Fruit fly (Drosophila melanogaster): Measurements from ENCODE around the gene CG2698.
"Not testable (repeated sequence)": the region's sequence is repeated elsewhere in the genome, so short reads cannot be mapped to it uniquely, and the experiment has no call there.

Gene CG2698

dm6 chr3R:8040843-8041242 is 39.5 kb downstream of the CG2698 start, which contains the start of gene CG43060 (continued):
- no peak for TF ChIP-seq CG14050 (GFP tag; IDR thresholded peaks at IDR 0.05)

dm6 chr3R:8048867-8049266 is 47.5 kb downstream of the CG2698 start, which contains the start of gene CG43618:
CG43618 (plus strand) TSS chr3R:8049167.
- not testable (repeated sequence) for TF ChIP-seq Bgb (GFP tag; IDR thresholded peaks at IDR 0.05; ENCODE audit: partially characterized antibody); Stat92E (GFP tag; optimal IDR thresholded peaks at IDR 0.05); CG14860 (GFP tag; IDR thresholded peaks at IDR 0.05; ENCODE audit: partially characterized antibody)

dm6 chr3R:8049373-8049772 is 48.0 kb downstream of the CG2698 start, which contains the start of gene CG43061:
CG43061 (plus strand) TSS chr3R:8049673.
- not testable (repeated sequence) for TF ChIP-seq yki (optimal IDR thresholded peaks at IDR 0.05); mld (GFP tag; IDR thresholded peaks at IDR 0.05; ENCODE audit: partially characterized antibody); pan (optimal IDR thresholded peaks at IDR 0.05); pan (GFP tag; optimal IDR thresholded peaks at IDR 0.05 in 1 of 2, IDR thresholded peaks at IDR 0.05 in 1 of 2)

Data from whole organism, embryonic.